Fruit fly (Drosophila melanogaster): ENCODE measurements around the gene vsg.

DNA sequence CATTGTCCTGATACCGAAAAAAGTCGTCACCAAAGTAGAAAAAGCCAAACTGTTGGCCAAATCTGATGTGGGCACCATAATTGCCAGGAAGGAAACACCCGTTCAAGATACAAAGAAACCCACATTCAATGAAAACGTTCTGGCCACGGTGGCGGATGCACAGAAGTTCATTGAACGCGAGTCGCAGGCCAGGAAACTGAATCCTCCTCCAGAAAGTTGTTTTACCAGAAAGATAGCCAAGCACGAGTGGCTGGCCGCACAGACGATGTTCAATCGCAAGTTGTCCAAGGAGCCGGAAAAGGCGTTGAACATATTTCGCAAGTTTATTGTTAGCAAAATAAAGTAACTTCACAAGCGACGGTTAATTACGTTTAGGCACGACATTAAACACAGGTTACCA lies 6.0 kb downstream of the vsg start:
- TF ChIP-seq CG8478 (optimal IDR thresholded peaks at IDR 0.05) (no peak), CTCF (optimal IDR thresholded peaks at IDR 0.05) (no peak)

Measured in S2 (cell line).